Fruit fly (Drosophila melanogaster) whole organism, wandering third instar larva: ENCODE data around the gene Remo.

Experiments
- CG9705 ChIP-seq: fragments of 200-800 bp; sonication (Bioruptor generic); optimal IDR thresholded peaks from 2 replicates; lab custom pipeline; 2018; ENCODE audit warnings: missing biosample characterization, mild to moderate bottlenecking, missing genetic modification characterization
- CrebA ChIP-seq: fragments of 200-800 bp; sonication (Bioruptor generic); optimal IDR thresholded peaks from 2 replicates; lab custom pipeline; 2016; ENCODE audit warnings: missing biosample characterization, mild to moderate bottlenecking, missing genetic modification characterization, borderline replicate concordance
- GATAd ChIP-seq: sonication (Bioruptor generic); optimal IDR thresholded peaks from 2 replicates; lab custom pipeline; 2016; ENCODE audit warnings: missing biosample characterization, missing genetic modification characterization
- HLH106 ChIP-seq: fragments of 200-800 bp; optimal IDR thresholded peaks from 3 replicates; lab custom pipeline; 2019; ENCODE audit warnings: missing biosample characterization, mild to moderate bottlenecking, missing genetic modification characterization, moderate library complexity
- Hnf4 ChIP-seq: fragments of 200-800 bp; sonication (Bioruptor generic); optimal IDR thresholded peaks from 2 replicates; lab custom pipeline; 2016; ENCODE audit warnings: missing biosample characterization, mild to moderate bottlenecking, missing genetic modification characterization
- Hr78 ChIP-seq: fragments of >200 bp; optimal IDR thresholded peaks from 2 replicates; lab custom pipeline; 2017; ENCODE audit warnings: missing biosample characterization, missing genetic modification characterization
- Hr83 ChIP-seq: fragments of 200-300 bp; sonication (Bioruptor generic); optimal IDR thresholded peaks from 2 replicates; lab custom pipeline; 2016; ENCODE audit warnings: missing biosample characterization, mild to moderate bottlenecking, missing genetic modification characterization, moderate library complexity; ENCODE audit not compliant: poor library complexity, severe bottlenecking
- Jra ChIP-seq: sonication (Bioruptor generic); optimal IDR thresholded peaks from 2 replicates; lab custom pipeline; 2016; ENCODE audit warnings: missing biosample characterization, missing genetic modification characterization
- Mio ChIP-seq: sonication (Bioruptor generic); optimal IDR thresholded peaks from 2 replicates; lab custom pipeline; 2016; ENCODE audit warnings: missing biosample characterization, missing genetic modification characterization
- Myc ChIP-seq: fragments of >200 bp; optimal IDR thresholded peaks from 2 replicates; lab custom pipeline; 2017
- N ChIP-seq: fragments of >200 bp; optimal IDR thresholded peaks from 2 replicates; lab custom pipeline; 2018; ENCODE audit warnings: missing biosample characterization, missing external identifiers, missing genetic modification characterization
- OdsH ChIP-seq: fragments of 200-800 bp; sonication (Bioruptor generic); optimal IDR thresholded peaks from 2 replicates; lab custom pipeline; 2016; ENCODE audit warnings: missing biosample characterization, mild to moderate bottlenecking, missing genetic modification characterization
- Rel ChIP-seq, 2 experiments: fragments of 200-800 bp; sonication (Bioruptor generic) in 1 of 2; optimal IDR thresholded peaks; 2 replicates in 1 of 2; 3 replicates in 1 of 2; lab custom pipeline; 2016 to 2019; ENCODE audit warnings: mild to moderate bottlenecking in 2 of 2, missing biosample characterization in 2 of 2, missing genetic modification characterization in 2 of 2, moderate library complexity in 1 of 2
- Sp1 ChIP-seq: fragments of 200-800 bp; sonication (Bioruptor generic); optimal IDR thresholded peaks from 3 replicates; lab custom pipeline; 2019; ENCODE audit warnings: missing biosample characterization, mild to moderate bottlenecking, missing genetic modification characterization, moderate library complexity
- br ChIP-seq: fragments of 200-800 bp; sonication (Bioruptor generic); optimal IDR thresholded peaks from 2 replicates; lab custom pipeline; 2016; ENCODE audit warnings: missing biosample characterization, missing genetic modification characterization
- brk ChIP-seq: fragments of 200-800 bp; sonication (Bioruptor generic); optimal IDR thresholded peaks from 2 replicates; lab custom pipeline; 2016; ENCODE audit warnings: missing biosample characterization, mild to moderate bottlenecking, missing genetic modification characterization
- dmrt93B ChIP-seq: fragments of 200-800 bp; sonication (Bioruptor generic); optimal IDR thresholded peaks from 2 replicates; lab custom pipeline; 2018; ENCODE audit warnings: missing biosample characterization, mild to moderate bottlenecking, missing genetic modification characterization
- dsf ChIP-seq: sonication (Bioruptor generic); optimal IDR thresholded peaks from 2 replicates; lab custom pipeline; 2016; ENCODE audit warnings: missing biosample characterization, missing genetic modification characterization, borderline replicate concordance
- ey ChIP-seq: fragments of 200-800 bp; sonication (Bioruptor generic); optimal IDR thresholded peaks from 2 replicates; lab custom pipeline; 2016; ENCODE audit warnings: missing biosample characterization, missing genetic modification characterization
- foxo ChIP-seq, 2 experiments: fragments of 200-800 bp; sonication (Bioruptor generic); optimal IDR thresholded peaks; 2 replicates in 1 of 2; 3 replicates in 1 of 2; lab custom pipeline; 2016 to 2017; ENCODE audit warnings: missing biosample characterization in 2 of 2, missing genetic modification characterization in 2 of 2
- fru ChIP-seq: fragments of 200-800 bp; sonication (Bioruptor generic); optimal IDR thresholded peaks from 3 replicates; lab custom pipeline; 2016; ENCODE audit warnings: missing biosample characterization, mild to moderate bottlenecking, missing genetic modification characterization
- h ChIP-seq: fragments of 200-800 bp; sonication (Bioruptor generic); optimal IDR thresholded peaks from 3 replicates; lab custom pipeline; 2016; ENCODE audit warnings: missing biosample characterization, mild to moderate bottlenecking, missing genetic modification characterization
- jim ChIP-seq: fragments of 175-275, 200-325 bp; sonication (Bioruptor generic); optimal IDR thresholded peaks from 2 replicates; lab custom pipeline; 2016; ENCODE audit warnings: missing biosample characterization, mild to moderate bottlenecking, missing genetic modification characterization
- lola ChIP-seq: fragments of >200 bp; optimal IDR thresholded peaks from 2 replicates; lab custom pipeline; 2017; ENCODE audit warnings: missing biosample characterization, missing genetic modification characterization
- pan ChIP-seq: fragments of >200 bp; optimal IDR thresholded peaks from 2 replicates; lab custom pipeline; 2017
- psq ChIP-seq: fragments of 200-800 bp; sonication (Bioruptor generic); optimal IDR thresholded peaks from 3 replicates; lab custom pipeline; 2017; ENCODE audit warnings: missing biosample characterization, mild to moderate bottlenecking, missing genetic modification characterization, moderate library complexity
- rgr ChIP-seq: fragments of 200-800 bp; sonication (Bioruptor generic); optimal IDR thresholded peaks from 3 replicates; lab custom pipeline; 2016; ENCODE audit warnings: missing biosample characterization, mild to moderate bottlenecking, missing genetic modification characterization
- sage ChIP-seq: fragments of 200-800 bp; sonication (Bioruptor generic); optimal IDR thresholded peaks from 2 replicates; lab custom pipeline; 2016; ENCODE audit warnings: missing biosample characterization, mild to moderate bottlenecking, missing genetic modification characterization
- sv ChIP-seq: fragments of 200-800 bp; sonication (Bioruptor generic); optimal IDR thresholded peaks from 3 replicates; lab custom pipeline; 2016; ENCODE audit warnings: missing biosample characterization, missing genetic modification characterization
- tai ChIP-seq: sonication (Bioruptor generic); optimal IDR thresholded peaks from 2 replicates; lab custom pipeline; 2016; ENCODE audit warnings: missing biosample characterization, missing genetic modification characterization
- usp ChIP-seq: fragments of >200 bp; optimal IDR thresholded peaks from 2 replicates; lab custom pipeline; 2017; ENCODE audit warnings: missing biosample characterization, missing genetic modification characterization
- woc ChIP-seq: sonication (Bioruptor generic); optimal IDR thresholded peaks from 2 replicates; lab custom pipeline; 2016; ENCODE audit warnings: missing biosample characterization, mild to moderate bottlenecking, missing genetic modification characterization

The Remo gene

DNA sequence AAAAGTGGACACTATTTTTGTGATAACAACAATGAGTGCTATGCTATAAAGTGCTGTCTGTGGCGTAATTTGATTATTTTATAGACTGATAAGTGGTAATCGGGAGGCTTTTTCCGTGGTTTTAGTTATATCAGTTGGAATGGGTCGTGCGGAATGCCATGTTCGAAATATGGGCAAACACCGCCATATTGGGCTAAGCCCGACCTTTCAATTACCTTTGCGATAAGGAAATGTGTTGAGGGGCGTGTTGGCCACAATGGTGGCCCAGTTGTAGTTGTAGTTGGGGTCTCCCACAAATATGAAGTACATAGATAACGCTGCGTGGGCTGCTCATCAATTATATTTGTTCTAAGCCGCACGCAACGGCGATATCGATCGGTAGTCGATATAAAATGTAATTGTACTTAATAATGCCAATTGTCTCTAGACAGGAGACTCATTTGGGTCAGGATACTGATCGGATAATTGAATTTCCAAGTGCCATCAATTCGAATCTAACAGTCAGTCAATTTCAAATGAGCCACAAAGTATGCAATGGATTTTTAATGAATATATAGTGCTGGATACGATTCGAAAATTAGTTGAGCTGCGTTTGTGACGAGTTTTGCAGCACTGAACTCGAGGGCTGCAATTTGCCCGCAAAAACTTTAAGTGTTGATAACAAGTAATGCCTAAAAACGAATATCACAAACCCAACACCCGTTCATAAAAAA is 46.7 kb downstream of the Remo start:
- TF ChIP-seq foxo (GFP tag; optimal IDR thresholded peaks at IDR 0.05; lab: Kevin White, UChicago) (peak in 1 of 2 experiments; percentile 75), jim (GFP tag; lab: Kevin White, UChicago) (no peak), pan (lab: Kevin White, UChicago) (no peak), CrebA (GFP tag; lab: Kevin White, UChicago) (no peak), dsf (GFP tag; lab: Kevin White, UChicago) (no peak), Sp1 (GFP tag; lab: Kevin White, UChicago) (peak; percentile 30), N (GFP tag; lab: Kevin White, UChicago) (no peak), fru (GFP tag; lab: Kevin White, UChicago) (peak; percentile 64), tai (GFP tag; lab: Kevin White, UChicago) (peak; percentile 63), HLH106 (tag; lab: Kevin White, UChicago) (peak; percentile 34), Hr83 (GFP tag; lab: Kevin White, UChicago) (peak; percentile 68), ey (GFP tag; lab: Kevin White, UChicago) (peak; percentile 55), Rel (GFP tag; optimal IDR thresholded peaks at IDR 0.05; lab: Kevin White, UChicago) (no peak), Rel (tag; optimal IDR thresholded peaks at IDR 0.05; lab: Kevin White, UChicago) (peak; percentile 32), br (GFP tag; lab: Kevin White, UChicago) (peak; percentile 47), dmrt93B (GFP tag; lab: Kevin White, UChicago) (no peak), Hnf4 (GFP tag; lab: Kevin White, UChicago) (peak; percentile 79), Jra (peak; percentile 36), h (peak; percentile 60), Myc (lab: Kevin White, UChicago) (peak; percentile 58), rgr (GFP tag; lab: Kevin White, UChicago) (peak; percentile 78), woc (peak; percentile 23), OdsH (peak; percentile 39), GATAd (GFP tag; lab: Kevin White, UChicago) (peak; percentile 70), brk (peak; percentile 52)

DNA sequence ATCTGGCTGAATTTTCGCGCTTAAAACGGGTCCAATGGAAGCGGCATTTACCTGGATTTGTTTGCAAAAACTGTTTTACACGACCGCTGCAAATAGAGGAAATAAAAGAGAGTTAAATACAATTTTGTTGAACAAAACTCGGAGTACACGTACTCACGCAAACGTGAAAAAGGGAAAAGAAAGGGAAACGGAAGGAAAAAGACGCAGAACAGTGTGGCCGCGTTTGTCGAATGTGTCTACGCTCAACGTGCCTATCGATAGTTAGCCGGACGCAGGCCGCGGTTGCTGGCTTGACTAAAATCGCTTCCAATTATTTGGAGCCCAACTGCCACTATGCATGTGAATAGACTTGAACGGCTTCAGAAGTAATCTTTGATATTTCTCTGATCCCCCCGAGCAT is 49.6 kb downstream of the Remo start, which contains the start of gene RpS15Aa:
Gene RpS15Aa (minus strand): TSS at position 252 of the 400 bp plus-strand sequence.
- TF ChIP-seq tai (GFP tag; lab: Kevin White, UChicago), result no peak
- peak; percentile 70 for TF ChIP-seq HLH106 (tag; lab: Kevin White, UChicago)
- peak; percentile 47 for TF ChIP-seq fru (GFP tag; lab: Kevin White, UChicago)
- TF ChIP-seq br (GFP tag; lab: Kevin White, UChicago), result peak; percentile 54
- no peak for TF ChIP-seq Rel (GFP tag; optimal IDR thresholded peaks at IDR 0.05; lab: Kevin White, UChicago)
- peak; percentile 57 for TF ChIP-seq Rel (tag; optimal IDR thresholded peaks at IDR 0.05; lab: Kevin White, UChicago)
- TF ChIP-seq foxo (GFP tag; optimal IDR thresholded peaks at IDR 0.05; lab: Kevin White, UChicago), result peak in 1 of 2 experiments; percentile 65
- peak; percentile 78 for TF ChIP-seq Sp1 (GFP tag; lab: Kevin White, UChicago)
- peak; percentile 37 for TF ChIP-seq Hnf4 (GFP tag; lab: Kevin White, UChicago)
- TF ChIP-seq sv, result peak; percentile 65
- peak; percentile 24 for TF ChIP-seq OdsH
- TF ChIP-seq ey (GFP tag; lab: Kevin White, UChicago), result no peak
- TF ChIP-seq Jra, result peak; percentile 6
- TF ChIP-seq lola (GFP tag; lab: Kevin White, UChicago), result no peak
- TF ChIP-seq woc, result no peak
- peak; percentile 85 for TF ChIP-seq CG9705 (GFP tag; lab: Kevin White, UChicago)
- no peak for TF ChIP-seq sage (GFP tag; lab: Kevin White, UChicago)
- TF ChIP-seq Mio (GFP tag; lab: Kevin White, UChicago), result peak; percentile 25
- peak; percentile 87 for TF ChIP-seq dmrt93B (GFP tag; lab: Kevin White, UChicago)
- TF ChIP-seq jim (GFP tag; lab: Kevin White, UChicago), result no peak
- TF ChIP-seq h, result peak; percentile 47
- peak; percentile 89 for TF ChIP-seq Hr83 (GFP tag; lab: Kevin White, UChicago)
- peak; percentile 73 for TF ChIP-seq rgr (GFP tag; lab: Kevin White, UChicago)

DNA sequence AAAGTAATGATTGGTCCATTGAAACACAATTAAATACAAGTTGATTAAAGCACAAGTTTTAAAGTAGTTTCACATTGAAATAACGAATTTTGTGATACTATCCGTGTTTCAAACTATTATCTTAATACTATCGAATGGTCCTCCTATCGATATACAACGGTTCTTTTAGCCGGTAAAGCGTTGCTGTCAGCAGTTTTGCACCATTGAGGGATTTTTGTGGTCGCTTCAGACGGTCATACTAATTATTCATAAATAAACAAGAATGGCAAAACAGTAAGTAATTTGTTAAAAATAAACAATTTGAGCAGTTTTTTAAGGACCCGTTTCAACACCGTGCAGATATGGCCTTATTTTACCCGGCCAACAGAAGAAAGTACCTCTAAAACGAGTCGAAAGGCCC is 50.3 kb downstream of the Remo start, which contains the start of gene CG15747:
Gene CG15747 (plus strand): TSS at position 206 of the 400 bp plus-strand sequence.
- TF ChIP-seq tai (GFP tag; lab: Kevin White, UChicago) (no peak), br (GFP tag; lab: Kevin White, UChicago) (no peak), psq (GFP tag; lab: Kevin White, UChicago) (no peak), CG9705 (GFP tag; lab: Kevin White, UChicago) (no peak), woc (no peak), Sp1 (GFP tag; lab: Kevin White, UChicago) (no peak), Hnf4 (GFP tag; lab: Kevin White, UChicago) (no peak), N (GFP tag; lab: Kevin White, UChicago) (no peak), dsf (GFP tag; lab: Kevin White, UChicago) (no peak), sv (no peak), sage (GFP tag; lab: Kevin White, UChicago) (no peak), h (no peak), usp (GFP tag; lab: Kevin White, UChicago) (no peak), Hr78 (GFP tag; lab: Kevin White, UChicago) (no peak), Mio (GFP tag; lab: Kevin White, UChicago) (no peak)
